Worm (Caenorhabditis elegans): ENCODE results near the gene aakg-5.

DNA sequence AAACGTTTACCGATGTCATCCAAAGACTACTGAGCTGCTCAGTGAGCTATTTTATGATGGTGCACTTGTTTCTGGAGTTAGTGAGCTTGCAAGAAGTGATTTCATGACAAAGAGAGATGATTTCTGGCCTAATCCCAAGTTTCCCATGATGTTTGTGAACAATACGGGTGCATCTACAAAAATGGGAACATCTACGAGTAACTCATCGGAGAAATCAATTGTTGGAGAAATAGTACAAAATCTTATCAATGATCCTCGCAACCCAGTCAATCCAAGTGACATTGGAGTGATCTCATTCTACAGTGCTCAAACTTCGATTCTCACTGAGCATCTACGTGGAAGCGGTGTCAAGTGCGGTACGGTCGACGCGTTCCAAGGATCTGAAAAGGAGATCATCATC is 46.5 kb downstream of the aakg-5 start:
- no peak for TF ChIP-seq klf-2 (GFP tag; conservative IDR thresholded peaks at IDR 0.05)
- TF ChIP-seq flt-1 (GFP tag; IDR thresholded peaks at IDR 0.05): no peak
- TF ChIP-seq med-1 (GFP tag; optimal IDR thresholded peaks at IDR 0.05; ENCODE audit: insufficient read depth): no peak

Measured in whole organism, midembryonic.